Fruit fly (Drosophila melanogaster) whole organism, prepupa: ENCODE data around the gene Kah.

ENCODE experiments used
- Blimp-1 ChIP-seq: fragments of 200-800 bp; sonication (Bioruptor generic); optimal IDR thresholded peaks from 3 replicates; lab custom pipeline; 2017; ENCODE audit warnings: missing biosample characterization, missing genetic modification characterization, mild to moderate bottlenecking, moderate library complexity, missing genetic modification reagents
- Ets21C ChIP-seq: fragments of 200-800 bp; sonication (Bioruptor generic); optimal IDR thresholded peaks from 3 replicates; lab custom pipeline; 2016; ENCODE audit warnings: missing biosample characterization, missing genetic modification characterization
- ss ChIP-seq, 2 experiments: fragments of 200-800 bp; sonication (Bioruptor generic); optimal IDR thresholded peaks; 2 replicates in 1 of 2; 3 replicates in 1 of 2; lab custom pipeline; 2017 to 2018; ENCODE audit warnings: mild to moderate bottlenecking in 2 of 2, missing biosample characterization in 2 of 2, missing genetic modification characterization in 2 of 2, moderate library complexity in 1 of 2
- topi ChIP-seq: fragments of 200-800 bp; sonication (Bioruptor generic); optimal IDR thresholded peaks from 3 replicates; lab custom pipeline; 2016; ENCODE audit warnings: missing biosample characterization, missing genetic modification characterization

dm6 chr3L:615425-616046 lies 26.5 kb upstream of the Kah start:
- TF ChIP-seq ss (GFP tag; optimal IDR thresholded peaks at IDR 0.05; lab: Kevin White, UChicago) (peak; percentile 1 to 5), Blimp-1 (GFP tag; lab: Kevin White, UChicago) (no peak), Ets21C (GFP tag; lab: Kevin White, UChicago) (no peak), topi (GFP tag; lab: Kevin White, UChicago) (peak; percentile 31)
